Fruit fly (Drosophila melanogaster) whole organism, larva: ENCODE results near the gene Rab3GAP1.

ENCODE experiments used
- noc ChIP-seq: fragments of 200-800 bp; sonication (Bioruptor generic); optimal IDR thresholded peaks from 3 replicates; lab custom pipeline; 2019; ENCODE audit warnings: missing biosample characterization, mild to moderate bottlenecking, missing genetic modification characterization, moderate library complexity

Rab3GAP1 gene

dm6 chr2L:1611122-1611521 is at the start of gene Rab3GAP1, which contains the start of gene CG14352:
Rab3GAP1 (minus strand) TSS chr2L:1611157.
CG14352 (plus strand) TSS chr2L:1611410.
- peak; percentile 85 for TF ChIP-seq noc (tag; lab: Kevin White, UChicago)

- TF ChIP-seq noc (tag; lab: Kevin White, UChicago): no peak
These were observed 47.2 kb upstream of the Rab3GAP1 start for dm6 chr2L:1658124-1658523.

- peak; percentile 57 for TF ChIP-seq noc (tag; lab: Kevin White, UChicago)
These were observed 46.0 kb upstream of the Rab3GAP1 start for dm6 chr2L:1656835-1657541.

DNA sequence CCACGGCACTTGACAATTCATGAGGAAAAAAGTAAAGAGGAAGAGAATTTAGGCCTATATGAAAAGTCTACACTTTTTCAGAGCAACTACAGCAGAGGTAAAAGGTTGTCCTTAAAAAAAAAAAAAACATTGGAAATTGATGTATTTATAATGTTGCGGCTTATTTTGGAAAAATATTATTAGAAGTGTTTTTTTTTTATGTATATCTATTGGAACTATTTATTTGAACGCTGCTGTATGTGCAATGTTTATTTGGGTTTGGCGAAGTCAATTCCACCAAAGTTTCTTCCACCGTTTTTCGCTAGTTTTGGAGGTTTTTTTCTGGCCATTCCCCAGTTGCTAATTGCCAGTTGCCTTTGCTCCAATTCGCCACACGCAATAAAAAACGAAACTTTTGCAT is 44.9 kb upstream of the Rab3GAP1 start:
- no peak for TF ChIP-seq noc (tag; lab: Kevin White, UChicago)

dm6 chr2L:1654217-1654616 is 43.3 kb upstream of the Rab3GAP1 start:
- no peak for TF ChIP-seq noc (tag; lab: Kevin White, UChicago)

- no peak for TF ChIP-seq noc (tag; lab: Kevin White, UChicago)
These were observed 42.8 kb upstream of the Rab3GAP1 start for dm6 chr2L:1653800-1654199.

DNA sequence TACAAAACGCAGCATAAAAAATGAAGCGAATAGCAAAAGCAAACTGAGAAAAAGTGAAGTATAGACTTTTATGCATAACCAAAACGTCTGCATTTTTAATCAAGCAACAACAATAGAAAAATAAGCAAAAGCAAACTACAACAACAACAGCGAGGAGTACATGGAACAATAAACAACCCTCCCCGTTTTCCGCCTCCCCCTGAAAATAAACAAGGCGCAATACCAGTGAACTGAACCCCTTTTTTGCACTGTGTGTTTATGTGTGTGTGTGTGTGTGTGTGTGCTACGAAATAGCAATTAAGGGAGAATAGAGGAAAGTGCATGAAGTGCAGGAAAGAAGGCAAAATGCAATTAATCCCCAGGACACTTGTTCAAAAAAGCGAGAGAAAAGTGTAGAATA is 40.9 kb upstream of the Rab3GAP1 start:
- TF ChIP-seq noc (tag; lab: Kevin White, UChicago): no peak

dm6 chr2L:1651053-1651452 is 40.1 kb upstream of the Rab3GAP1 start, which contains the start of gene chinmo:
chinmo (plus strand) TSS chr2L:1651258.
- TF ChIP-seq noc (tag; lab: Kevin White, UChicago): no peak

dm6 chr2L:1649828-1650429 is 39.0 kb upstream of the Rab3GAP1 start:
- no peak for TF ChIP-seq noc (tag; lab: Kevin White, UChicago)

DNA sequence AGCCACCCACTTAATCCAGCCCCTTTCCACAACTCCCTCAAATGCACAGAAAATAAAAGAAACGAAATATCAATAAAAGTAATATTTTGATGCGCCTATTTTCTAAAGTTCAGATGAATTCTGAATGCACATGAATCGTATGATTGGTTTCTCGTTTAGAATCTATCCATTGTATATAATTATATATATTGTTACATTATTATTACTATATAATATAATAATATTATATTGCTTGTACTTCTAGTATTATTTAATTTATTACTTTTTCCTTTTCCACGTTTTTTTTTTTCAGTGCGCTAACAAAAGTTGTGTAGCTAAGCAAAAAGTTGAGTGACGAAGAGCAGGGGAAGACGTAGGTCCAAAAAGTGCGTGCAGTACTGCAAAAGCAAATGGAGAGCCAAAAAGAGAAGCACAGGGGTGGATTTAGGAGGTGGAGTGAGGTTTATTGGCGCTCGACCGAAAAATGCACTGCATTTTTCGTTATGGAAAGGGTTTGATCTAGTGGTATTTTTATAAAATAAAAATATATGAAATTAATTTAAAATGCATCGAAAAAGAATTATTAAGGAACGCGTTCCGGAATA is 38.4 kb upstream of the Rab3GAP1 start:
- TF ChIP-seq noc (tag; lab: Kevin White, UChicago): peak; percentile 55

dm6 chr2L:1648677-1649078 is 37.7 kb upstream of the Rab3GAP1 start:
- TF ChIP-seq noc (tag; lab: Kevin White, UChicago): no peak

DNA sequence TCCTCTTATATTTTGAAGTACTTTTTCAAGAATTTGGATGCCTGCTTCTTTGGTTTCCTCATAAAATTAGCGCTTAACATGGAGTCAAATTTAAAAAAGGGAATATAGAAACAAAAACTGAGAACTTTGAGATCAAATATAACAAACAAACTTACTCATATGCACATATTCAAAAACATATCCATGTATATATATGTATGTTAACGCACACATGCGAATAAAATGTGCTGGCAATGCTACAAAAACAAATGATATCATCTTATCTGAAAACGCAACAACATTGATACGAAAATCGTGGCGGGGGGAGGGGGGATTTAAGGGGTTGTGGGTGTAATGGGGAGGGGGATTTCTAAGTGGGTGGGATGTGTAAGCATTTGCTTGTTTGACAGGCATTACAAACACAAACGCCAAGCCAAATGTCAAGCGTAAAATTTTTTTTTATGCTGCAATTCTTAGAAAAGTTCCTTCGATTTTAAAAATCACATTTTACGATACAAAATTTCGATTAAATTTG is 37.1 kb upstream of the Rab3GAP1 start:
- TF ChIP-seq noc (tag; lab: Kevin White, UChicago): no peak

dm6 chr2L:1646499-1646898 is 35.5 kb upstream of the Rab3GAP1 start:
- no peak for TF ChIP-seq noc (tag; lab: Kevin White, UChicago)

DNA sequence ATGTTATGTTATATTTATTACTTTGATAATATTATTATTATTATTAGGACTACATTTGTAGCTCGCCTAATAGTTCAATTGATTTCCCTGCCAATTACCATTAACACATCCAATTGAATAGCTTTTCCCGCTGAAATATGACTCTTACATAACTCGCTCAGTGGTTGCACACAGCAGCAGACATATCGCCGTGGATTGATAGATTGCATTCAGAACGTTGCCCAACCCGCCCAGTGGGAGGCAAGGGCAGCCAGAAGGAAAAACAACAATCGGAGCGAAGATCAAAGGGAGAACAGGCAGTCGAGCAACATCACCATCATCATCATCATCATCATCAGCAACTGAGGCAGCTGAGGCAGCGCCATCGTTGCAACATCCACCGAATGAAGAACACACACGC is 35.1 kb upstream of the Rab3GAP1 start:
- TF ChIP-seq noc (tag; lab: Kevin White, UChicago): no peak

- TF ChIP-seq noc (tag; lab: Kevin White, UChicago): no peak
These were observed 34.4 kb upstream of the Rab3GAP1 start for dm6 chr2L:1645328-1645727.

dm6 chr2L:1644378-1644777 is 33.4 kb upstream of the Rab3GAP1 start:
- no peak for TF ChIP-seq noc (tag; lab: Kevin White, UChicago)
